Fruit fly (Drosophila melanogaster): ENCODE measurements around the gene Spn77Bc.
A peak's percentile ranks its signal among the peaks of the same experiment; 100 is the strongest.

The Spn77Bc gene

dm6 chr3L:20309354-20309753 lies 33.1 kb upstream of the Spn77Bc start, which contains the start of gene polo:
Gene polo (plus strand): TSS chr3L:20309654.
- no peak for TF ChIP-seq CG14655 (GFP tag; optimal IDR thresholded peaks at IDR 0.05)
- no peak for TF ChIP-seq Pif1B (GFP tag; optimal IDR thresholded peaks at IDR 0.05)
- no peak for TF ChIP-seq CG8159 (tag; optimal IDR thresholded peaks at IDR 0.05)
- no peak for TF ChIP-seq CG34367 (tag; optimal IDR thresholded peaks at IDR 0.05)
- no peak for TF ChIP-seq CG9948 (tag; optimal IDR thresholded peaks at IDR 0.05)
- TF ChIP-seq D1 (tag; optimal IDR thresholded peaks at IDR 0.05), result no peak
- TF ChIP-seq Snoo (tag; optimal IDR thresholded peaks at IDR 0.05), result no peak
- TF ChIP-seq CG10348 (GFP tag; IDR thresholded peaks at IDR 0.05), result no peak
- no peak for TF ChIP-seq EcR (GFP tag; optimal IDR thresholded peaks at IDR 0.05)
- TF ChIP-seq gl (tag; optimal IDR thresholded peaks at IDR 0.05), result no peak
- TF ChIP-seq CG12605 (GFP tag; IDR thresholded peaks at IDR 0.05), result no peak
- no peak for TF ChIP-seq rn (GFP tag; IDR thresholded peaks at IDR 0.05)
- no peak for TF ChIP-seq CG4496 (GFP tag; IDR thresholded peaks at IDR 0.05)
- TF ChIP-seq CG17806 (tag; optimal IDR thresholded peaks at IDR 0.05), result no peak

dm6 chr3L:20309758-20310733 lies 32.4 kb upstream of the Spn77Bc start:
- no peak for TF ChIP-seq Pif1A (GFP tag; optimal IDR thresholded peaks at IDR 0.05)
- TF ChIP-seq CG12605 (GFP tag; IDR thresholded peaks at IDR 0.05), result no peak
- TF ChIP-seq CG8301 (tag; optimal IDR thresholded peaks at IDR 0.05), result no peak

dm6 chr3L:20313469-20313868 lies 29.0 kb upstream of the Spn77Bc start, which contains the start of gene alphaSnap:
Gene alphaSnap (plus strand): TSS chr3L:20313632.
- TF ChIP-seq CG34367 (tag; optimal IDR thresholded peaks at IDR 0.05) (peak; percentile 19), fd96Ca (GFP tag; IDR thresholded peaks at IDR 0.05) (no peak)

- TF ChIP-seq CG32121 (GFP tag; IDR thresholded peaks at IDR 0.05) (no peak), CG34367 (tag; optimal IDR thresholded peaks at IDR 0.05) (peak; percentile 33), CG14655 (GFP tag; optimal IDR thresholded peaks at IDR 0.05) (no peak), CG8301 (tag; optimal IDR thresholded peaks at IDR 0.05) (no peak), CG15710 (tag; optimal IDR thresholded peaks at IDR 0.05) (no peak), CG12605 (GFP tag; IDR thresholded peaks at IDR 0.05) (no peak; the same call in 1 of the 2 replicates), Snoo (tag; optimal IDR thresholded peaks at IDR 0.05) (no peak), CG4496 (GFP tag; IDR thresholded peaks at IDR 0.05) (peak; percentile 69; the same call in 2 of the 3 replicates), CG10348 (GFP tag; IDR thresholded peaks at IDR 0.05) (0 out of 2 replicates have a peak, but pooled peaks have one; percentile 19), D1 (tag; optimal IDR thresholded peaks at IDR 0.05) (no peak), Pif1A (GFP tag; optimal IDR thresholded peaks at IDR 0.05) (peak; percentile 12), gl (tag; optimal IDR thresholded peaks at IDR 0.05) (peak; percentile 70), CG17806 (tag; optimal IDR thresholded peaks at IDR 0.05) (no peak), EcR (GFP tag; optimal IDR thresholded peaks at IDR 0.05) (peak; percentile 45), CG13204 (GFP tag; optimal IDR thresholded peaks at IDR 0.05) (no peak), rn (GFP tag; IDR thresholded peaks at IDR 0.05) (no peak), Ets98B (GFP tag; IDR thresholded peaks at IDR 0.05) (peak; percentile 65; the same call in 1 of the 2 replicates), CG9948 (tag; optimal IDR thresholded peaks at IDR 0.05) (no peak), fd96Ca (GFP tag; IDR thresholded peaks at IDR 0.05) (peak; percentile 57; the same call in 1 of the 3 replicates), CG8159 (tag; optimal IDR thresholded peaks at IDR 0.05) (no peak), Pif1B (GFP tag; optimal IDR thresholded peaks at IDR 0.05) (peak; percentile 39)
These were observed 25.4 kb upstream of the Spn77Bc start, which contains the start of gene Spn77Ba for dm6 chr3L:20316956-20317589. Gene Spn77Ba (plus strand): TSS chr3L:20317190.

dm6 chr3L:20317751-20318150 lies 24.7 kb upstream of the Spn77Bc start:
- TF ChIP-seq CG13204 (GFP tag; optimal IDR thresholded peaks at IDR 0.05) (no peak), CG10348 (GFP tag; IDR thresholded peaks at IDR 0.05) (no peak), rn (GFP tag; IDR thresholded peaks at IDR 0.05) (no peak), CG15710 (tag; optimal IDR thresholded peaks at IDR 0.05) (no peak), CG8301 (tag; optimal IDR thresholded peaks at IDR 0.05) (no peak), gl (tag; optimal IDR thresholded peaks at IDR 0.05) (no peak), Pif1B (GFP tag; optimal IDR thresholded peaks at IDR 0.05) (no peak), CG14655 (GFP tag; optimal IDR thresholded peaks at IDR 0.05) (no peak), CG8159 (tag; optimal IDR thresholded peaks at IDR 0.05) (no peak), fd96Ca (GFP tag; IDR thresholded peaks at IDR 0.05) (no peak), CG4496 (GFP tag; IDR thresholded peaks at IDR 0.05) (no peak), D1 (tag; optimal IDR thresholded peaks at IDR 0.05) (no peak), EcR (GFP tag; optimal IDR thresholded peaks at IDR 0.05) (no peak), CG9948 (tag; optimal IDR thresholded peaks at IDR 0.05) (no peak), CG32121 (GFP tag; IDR thresholded peaks at IDR 0.05) (no peak), CG34367 (tag; optimal IDR thresholded peaks at IDR 0.05) (no peak), CG17806 (tag; optimal IDR thresholded peaks at IDR 0.05) (no peak), CG12605 (GFP tag; IDR thresholded peaks at IDR 0.05) (no peak), Snoo (tag; optimal IDR thresholded peaks at IDR 0.05) (no peak)

All from whole organism, pupa.